Worm (Caenorhabditis elegans) whole organism, L1 larva: ENCODE data around the gene rig-6.

Experiments
- C04F5.9 ChIP-seq: sonication (generic microtip); optimal IDR thresholded peaks from 2 replicates; lab custom pipeline; 2016; ENCODE audit warnings: missing genetic modification characterization, missing compliant biosample characterization
- dpl-1 ChIP-seq, 3 experiments: fragments of 150-350 bp in 2 of 3; sonication (generic microtip) in 1 of 3; optimal IDR thresholded peaks; 2 replicates each; lab custom pipeline; 2014 to 2017; ENCODE audit warnings: missing biosample characterization in 3 of 3, missing genetic modification characterization in 3 of 3, missing genetic modification reagents in 3 of 3
- fos-1 ChIP-seq: fragments of 150-350 bp; optimal IDR thresholded peaks from 2 replicates; lab custom pipeline; 2014; ENCODE audit warnings: missing biosample characterization, missing genetic modification characterization
- snpc-4 ChIP-seq: fragments of 150-350 bp; optimal IDR thresholded peaks from 2 replicates; lab custom pipeline; 2014; ENCODE audit warnings: missing biosample characterization, missing genetic modification characterization
- tbx-2 ChIP-seq: sonication (generic microtip); optimal IDR thresholded peaks from 2 replicates; lab custom pipeline; 2016; ENCODE audit warnings: missing genetic modification characterization, missing compliant biosample characterization

DNA sequence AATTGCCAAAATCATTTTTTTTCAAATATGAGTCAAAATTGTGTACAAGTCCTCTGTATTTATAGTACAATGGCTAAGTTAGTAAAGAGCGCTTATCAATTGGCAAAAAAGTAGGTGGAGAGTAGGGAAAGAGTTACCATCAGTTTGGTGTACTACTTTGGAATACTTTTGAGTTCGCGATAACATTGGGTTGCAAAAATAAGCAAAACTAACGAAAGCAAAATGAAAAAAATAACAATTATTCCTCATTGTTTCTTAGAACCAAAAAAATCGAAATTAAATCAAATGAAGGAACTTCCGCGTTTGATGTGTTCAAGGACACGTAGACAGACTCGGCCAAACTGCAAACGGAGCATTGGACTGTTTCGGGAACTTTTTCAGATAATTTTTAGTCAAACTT, 55.1 kb downstream of the rig-6 start, which contains the start of gene C27D9.2:
- TF ChIP-seq dpl-1 (GFP tag; optimal IDR thresholded peaks at IDR 0.05; lab: Kevin White, UChicago) (no peak), fos-1 (tag; lab: Kevin White, UChicago) (no peak), snpc-4 (tag; lab: Kevin White, UChicago) (no peak), C04F5.9 (tag; lab: Kevin White, UChicago) (no peak), tbx-2 (tag; lab: Kevin White, UChicago) (no peak)
